Fruit fly (Drosophila melanogaster): Measurements from ENCODE around the gene Tango10.
A peak's percentile ranks its signal among the peaks of the same experiment; 100 is the strongest.

Gene Tango10

DNA sequence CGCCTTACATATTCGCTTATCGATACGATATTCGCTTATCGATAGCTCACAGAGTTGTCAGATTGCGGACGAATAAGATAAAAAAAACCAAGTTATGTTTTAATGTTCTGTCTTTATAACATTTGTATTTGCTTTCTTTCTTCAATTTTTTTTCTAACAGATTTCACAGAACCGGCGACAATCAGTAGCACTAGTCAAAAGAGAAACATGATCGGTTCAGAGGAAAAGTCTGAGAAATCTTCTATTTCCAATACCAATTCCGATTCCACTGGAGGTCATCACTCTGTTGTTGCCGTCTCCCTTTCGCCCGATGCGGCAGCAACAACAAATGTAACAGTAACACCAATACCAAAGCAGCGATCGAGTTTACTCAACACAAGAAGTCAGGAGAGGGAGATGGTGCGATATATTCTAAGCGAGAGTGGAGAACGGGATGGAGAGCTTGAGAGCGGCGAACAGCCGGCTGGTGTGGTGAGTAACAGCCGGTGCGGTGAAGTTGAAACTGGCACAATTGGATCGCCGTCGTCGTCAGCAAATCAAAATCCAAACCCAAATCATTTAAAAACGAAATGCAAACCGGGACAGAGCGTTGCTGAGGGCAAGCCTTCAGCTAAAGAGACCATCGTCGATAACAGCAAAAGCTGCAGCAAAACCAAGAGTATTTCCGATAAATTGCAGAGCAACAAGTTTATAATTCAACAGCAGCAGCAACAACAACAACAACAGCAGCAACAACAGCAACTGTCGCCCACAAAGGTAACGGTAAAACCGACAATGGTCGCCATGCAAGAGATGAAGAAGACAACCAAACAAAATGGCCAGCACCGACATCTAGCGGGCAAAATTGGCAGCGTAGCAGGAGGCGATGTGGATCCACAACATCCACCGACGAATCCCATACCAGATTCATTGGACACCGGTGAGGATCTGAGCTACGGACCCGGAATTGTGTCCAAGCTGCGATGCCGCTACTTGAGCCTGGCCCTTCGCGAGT lies 38.2 kb upstream of the Tango10 start (continued):
- TF ChIP-seq ham (GFP tag; IDR thresholded peaks at IDR 0.05), result no peak
- TF ChIP-seq CG2875 (GFP tag; optimal IDR thresholded peaks at IDR 0.05), result no peak
- TF ChIP-seq ash1 (GFP tag; optimal IDR thresholded peaks at IDR 0.05), result no peak
- TF ChIP-seq CG5245 (GFP tag; optimal IDR thresholded peaks at IDR 0.05), result no peak
- TF ChIP-seq inv (GFP tag; IDR thresholded peaks at IDR 0.05; ENCODE audit: partially characterized antibody), result peak; percentile 53; the same call in 1 of the 2 replicates
- TF ChIP-seq toy (GFP tag; IDR thresholded peaks at IDR 0.05), result no peak
- TF ChIP-seq CG10321 (GFP tag; IDR thresholded peaks at IDR 0.05), result peak; percentile 85
- no peak for TF ChIP-seq tio (GFP tag; optimal IDR thresholded peaks at IDR 0.05)
- no peak for TF ChIP-seq ttk (GFP tag; IDR thresholded peaks at IDR 0.05)
- no peak for TF ChIP-seq ssp (GFP tag; IDR thresholded peaks at IDR 0.05)
- TF ChIP-seq p53 (GFP tag; optimal IDR thresholded peaks at IDR 0.05), result no peak
- no peak for TF ChIP-seq CG6254 (GFP tag; optimal IDR thresholded peaks at IDR 0.05)
- TF ChIP-seq CG32772 (GFP tag; IDR thresholded peaks at IDR 0.05), result peak; percentile 65
- TF ChIP-seq CG11456 (GFP tag; IDR thresholded peaks at IDR 0.05), result 0 out of 3 replicates have a peak, but pooled peaks have one; percentile 48
- TF ChIP-seq Ets97D (GFP tag; optimal IDR thresholded peaks at IDR 0.05), result peak; percentile 57
- no peak for TF ChIP-seq jing (GFP tag; optimal IDR thresholded peaks at IDR 0.05)
- TF ChIP-seq CG8478 (optimal IDR thresholded peaks at IDR 0.05), result peak; percentile 75
- peak; percentile 49 for TF ChIP-seq Hand (GFP tag; optimal IDR thresholded peaks at IDR 0.05)
- TF ChIP-seq CG8281 (tag; optimal IDR thresholded peaks at IDR 0.05), result peak; percentile 25
- TF ChIP-seq dimm (GFP tag; IDR thresholded peaks at IDR 0.05), result no peak
- TF ChIP-seq CG17385 (GFP tag; optimal IDR thresholded peaks at IDR 0.05), result peak; percentile 23
- no peak for TF ChIP-seq Spps (tag; optimal IDR thresholded peaks at IDR 0.05)
- TF ChIP-seq chinmo (GFP tag; IDR thresholded peaks at IDR 0.05; ENCODE audit: partially characterized antibody), result peak; percentile 91; the same call in 2 of the 4 replicates
- peak; percentile 85 for TF ChIP-seq CG2120 (GFP tag; optimal IDR thresholded peaks at IDR 0.05)
- TF ChIP-seq zen (tag; optimal IDR thresholded peaks at IDR 0.05), result peak; percentile 10
- TF ChIP-seq Sox100B (GFP tag; optimal IDR thresholded peaks at IDR 0.05), result peak; percentile 50

DNA sequence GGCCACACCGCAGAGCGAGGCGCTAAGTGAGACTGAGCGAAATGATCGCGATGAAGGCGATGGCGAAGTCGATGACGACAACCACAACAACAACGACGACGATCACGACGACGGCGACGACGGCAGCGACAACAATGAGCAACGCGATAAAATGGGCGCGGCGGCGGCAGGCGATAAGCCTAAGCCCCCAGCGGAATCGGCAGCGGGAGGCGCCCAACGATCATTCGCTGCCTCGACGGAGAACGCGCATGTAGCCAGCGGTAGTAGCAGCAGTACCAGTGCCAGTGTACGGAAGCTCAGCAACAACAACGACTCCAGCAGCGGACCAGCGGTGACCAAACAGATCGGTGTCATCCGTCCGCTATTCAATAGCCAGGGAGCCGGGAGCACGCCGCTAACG lies 36.6 kb upstream of the Tango10 start:
- TF ChIP-seq CG12236 (GFP tag; optimal IDR thresholded peaks at IDR 0.05) (no peak), schlank (tag; optimal IDR thresholded peaks at IDR 0.05) (no peak), stc (GFP tag; IDR thresholded peaks at IDR 0.05) (no peak), salm (tag; optimal IDR thresholded peaks at IDR 0.05) (no peak), gt (GFP tag; IDR thresholded peaks at IDR 0.05) (no peak), Awh (GFP tag; IDR thresholded peaks at IDR 0.05) (no peak), CG5953 (GFP tag; IDR thresholded peaks at IDR 0.05) (no peak), CG10267 (tag; optimal IDR thresholded peaks at IDR 0.05) (no peak), CG33557 (GFP tag; optimal IDR thresholded peaks at IDR 0.05) (no peak), gcm (GFP tag; optimal IDR thresholded peaks at IDR 0.05) (no peak), CHES-1-like (GFP tag; optimal IDR thresholded peaks at IDR 0.05) (no peak), CG7271 (tag; optimal IDR thresholded peaks at IDR 0.05) (no peak), slou (GFP tag; optimal IDR thresholded peaks at IDR 0.05) (no peak), nom (GFP tag; optimal IDR thresholded peaks at IDR 0.05) (peak; percentile 35), Deaf1 (tag; optimal IDR thresholded peaks at IDR 0.05) (peak; percentile 85), Nf-YA (GFP tag; IDR thresholded peaks at IDR 0.05) (no peak), CG8290 (GFP tag; optimal IDR thresholded peaks at IDR 0.05) (no peak), CG8290 (tag; optimal IDR thresholded peaks at IDR 0.05) (peak in 1 of 2 experiments; percentile 13), tio (GFP tag; optimal IDR thresholded peaks at IDR 0.05) (no peak), unpg (GFP tag; optimal IDR thresholded peaks at IDR 0.05) (no peak), CG7987 (GFP tag; optimal IDR thresholded peaks at IDR 0.05) (no peak), toy (GFP tag; IDR thresholded peaks at IDR 0.05) (no peak), CG2875 (GFP tag; optimal IDR thresholded peaks at IDR 0.05) (no peak), CG17612 (GFP tag; IDR thresholded peaks at IDR 0.05) (no peak), nmo (GFP tag; optimal IDR thresholded peaks at IDR 0.05) (no peak), dan (GFP tag; IDR thresholded peaks at IDR 0.05) (no peak), hbn (GFP tag; IDR thresholded peaks at IDR 0.05; ENCODE audit: partially characterized antibody) (no peak)
